Fruit fly (Drosophila melanogaster): ENCODE data around the gene CG9705.

dm6 chr3L:16750750-16751149 is 29.1 kb upstream of the CG9705 start:
- TF ChIP-seq Sin3A (optimal IDR thresholded peaks at IDR 0.05) (no peak), ttk (optimal IDR thresholded peaks at IDR 0.05) (no peak), insv (optimal IDR thresholded peaks at IDR 0.05) (no peak), Myc (optimal IDR thresholded peaks at IDR 0.05) (no peak), psq (optimal IDR thresholded peaks at IDR 0.05) (no peak)
